Fruit fly (Drosophila melanogaster): ENCODE data around the gene CG15475.

DNA sequence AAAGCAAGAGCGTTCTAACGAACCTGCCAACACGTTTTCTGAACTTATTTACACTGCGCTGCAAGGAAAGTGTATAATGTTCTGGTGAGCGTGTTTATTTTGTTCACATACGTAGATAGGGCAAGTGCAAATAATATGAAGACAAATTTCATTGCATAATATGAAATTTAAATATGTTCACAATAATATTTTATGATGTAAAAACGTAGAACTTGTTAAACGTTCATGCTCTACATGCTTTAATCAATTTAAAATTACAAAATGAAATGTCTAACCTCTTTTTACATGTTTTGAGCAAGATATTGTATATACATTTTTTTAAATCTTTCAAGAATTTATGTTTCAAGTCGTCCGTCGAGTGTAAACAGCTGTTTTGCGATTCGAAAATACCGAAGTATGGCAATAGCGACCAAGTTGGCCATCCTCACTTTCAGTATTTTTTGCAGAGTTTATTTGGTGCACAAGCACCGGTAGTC, 31.1 kb downstream of the CG15475 start, which contains the start of the genes phr6-4 and CG2608:
- TF ChIP-seq pan (optimal IDR thresholded peaks at IDR 0.05) (no peak), psq (optimal IDR thresholded peaks at IDR 0.05) (no peak)
